Worm (Caenorhabditis elegans) whole organism, L2 larva: ENCODE results near the gene T05C3.2.

Experiments used
- lin-11 ChIP-seq: fragments of 150-350 bp; sonication (generic microtip); optimal IDR thresholded peaks from 2 replicates; lab custom pipeline; 2014; ENCODE audit warnings: missing biosample characterization, missing genetic modification characterization, inconsistent platforms, mixed read lengths
- nhr-12 ChIP-seq: fragments of 150-350 bp; optimal IDR thresholded peaks from 2 replicates; lab custom pipeline; 2014; ENCODE audit warnings: missing biosample characterization, missing genetic modification characterization
- nhr-129 ChIP-seq: fragments of 150-350 bp; optimal IDR thresholded peaks from 2 replicates; lab custom pipeline; 2014; ENCODE audit warnings: missing biosample characterization, missing genetic modification characterization

The T05C3.2 gene

ce11 chrV:5548497-5548896, 55.0 kb downstream of the T05C3.2 start:
- TF ChIP-seq nhr-12 (tag; lab: Kevin White, UChicago) (no peak), nhr-129 (tag; lab: Kevin White, UChicago) (peak; percentile 65), lin-11 (tag; lab: Kevin White, UChicago) (no peak)
